Worm (Caenorhabditis elegans) whole organism, L3 larva: ENCODE measurements around the gene Y55F3AM.5.

Source experiments
- R02D3.7 ChIP-seq: fragments of 150-350 bp; optimal IDR thresholded peaks from 2 replicates; lab custom pipeline; 2014; ENCODE audit warnings: missing biosample characterization, missing genetic modification characterization
- ZK546.5 ChIP-seq: sonication (generic microtip); optimal IDR thresholded peaks from 2 replicates; lab custom pipeline; 2017; ENCODE audit warnings: missing biosample characterization, missing genetic modification characterization
- aly-2 ChIP-seq: fragments of 150-350 bp; optimal IDR thresholded peaks from 2 replicates; lab custom pipeline; 2014; ENCODE audit warnings: missing biosample characterization, missing genetic modification characterization
- ama-1 ChIP-seq: fragments of 150-350 bp; optimal IDR thresholded peaks from 2 replicates; lab custom pipeline; 2018
- ceh-16 ChIP-seq: sonication (generic microtip); optimal IDR thresholded peaks from 2 replicates; lab custom pipeline; 2017; ENCODE audit warnings: missing biosample characterization, missing genetic modification characterization
- ceh-28 ChIP-seq: fragments of 150-350 bp; optimal IDR thresholded peaks from 2 replicates; lab custom pipeline; 2014; ENCODE audit warnings: missing biosample characterization, missing genetic modification reagents, missing genetic modification characterization
- egl-27 ChIP-seq: sonication (generic microtip); optimal IDR thresholded peaks from 4 replicates; lab custom pipeline; 2017; ENCODE audit warnings: missing biosample characterization, missing genetic modification reagents, missing genetic modification characterization
- egl-5 ChIP-seq: fragments of 150-350 bp; optimal IDR thresholded peaks from 2 replicates; lab custom pipeline; 2017; ENCODE audit warnings: missing biosample characterization, missing genetic modification reagents, missing genetic modification characterization, inconsistent platforms
- elt-1 ChIP-seq: fragments of 150-350 bp; optimal IDR thresholded peaks from 2 replicates; lab custom pipeline; 2014; ENCODE audit warnings: missing biosample characterization, missing genetic modification characterization
- elt-3 ChIP-seq, 3 experiments: fragments of 150-350 bp in 1 of 3; sonication (generic microtip) in 2 of 3; optimal IDR thresholded peaks; 2 replicates in 2 of 3; 4 replicates in 1 of 3; lab custom pipeline; 2014 to 2017; ENCODE audit warnings: missing biosample characterization in 3 of 3, missing genetic modification characterization in 3 of 3
- eor-1 ChIP-seq, 2 experiments: fragments of 150-350 bp; optimal IDR thresholded peaks; 2 replicates each; lab custom pipeline; 2014 to 2018; ENCODE audit warnings: missing biosample characterization in 2 of 2, missing genetic modification characterization in 2 of 2
- fkh-10 ChIP-seq: sonication (generic microtip); optimal IDR thresholded peaks from 2 replicates; lab custom pipeline; 2017; ENCODE audit warnings: missing biosample characterization, missing genetic modification reagents, missing genetic modification characterization
- fkh-2 ChIP-seq: fragments of 150-350 bp; optimal IDR thresholded peaks from 2 replicates; lab custom pipeline; 2014; ENCODE audit warnings: missing biosample characterization, missing genetic modification reagents, missing genetic modification characterization
- fos-1 ChIP-seq: fragments of 150-350 bp; optimal IDR thresholded peaks from 2 replicates; lab custom pipeline; 2014; ENCODE audit warnings: missing biosample characterization, missing genetic modification characterization
- hmg-11 ChIP-seq: sonication (generic microtip); optimal IDR thresholded peaks from 2 replicates; lab custom pipeline; 2016; ENCODE audit warnings: missing genetic modification characterization, missing compliant biosample characterization
- lin-15B ChIP-seq: fragments of 150-350 bp; optimal IDR thresholded peaks from 2 replicates; lab custom pipeline; 2014; ENCODE audit warnings: missing biosample characterization, missing genetic modification characterization
- lin-39 ChIP-seq: fragments of 150-350 bp; optimal IDR thresholded peaks from 2 replicates; lab custom pipeline; 2018; ENCODE audit warnings: missing biosample characterization, missing genetic modification reagents, missing genetic modification characterization
- lsy-12 ChIP-seq: sonication (generic microtip); optimal IDR thresholded peaks from 2 replicates; lab custom pipeline; 2016; ENCODE audit warnings: mild to moderate bottlenecking, missing genetic modification characterization, missing compliant biosample characterization
- nfya-1 ChIP-seq: sonication (generic microtip); optimal IDR thresholded peaks from 2 replicates; lab custom pipeline; 2017; ENCODE audit warnings: missing genetic modification characterization, mild to moderate bottlenecking, missing compliant biosample characterization, antibody characterized with exemption, moderate library complexity; ENCODE audit not compliant: insufficient read depth
- nhr-12 ChIP-seq: fragments of 150-350 bp; optimal IDR thresholded peaks from 2 replicates; lab custom pipeline; 2014; ENCODE audit warnings: missing biosample characterization, missing genetic modification characterization
- nhr-23 ChIP-seq: fragments of 150-350 bp; optimal IDR thresholded peaks from 2 replicates; lab custom pipeline; 2014; ENCODE audit warnings: missing biosample characterization, missing genetic modification reagents, missing genetic modification characterization
- nhr-25 ChIP-seq: sonication (generic microtip); optimal IDR thresholded peaks from 2 replicates; lab custom pipeline; 2017; ENCODE audit warnings: missing biosample characterization, missing genetic modification characterization
- nhr-67 ChIP-seq: fragments of 150-350 bp; optimal IDR thresholded peaks from 2 replicates; lab custom pipeline; 2014; ENCODE audit warnings: missing biosample characterization, missing genetic modification characterization
- nhr-77 ChIP-seq: fragments of 150-350 bp; optimal IDR thresholded peaks from 2 replicates; lab custom pipeline; 2014; ENCODE audit warnings: missing biosample characterization, missing genetic modification characterization
- pha-4 ChIP-seq: fragments of 150-350 bp; optimal IDR thresholded peaks from 2 replicates; lab custom pipeline; 2014; ENCODE audit warnings: missing biosample characterization, missing genetic modification reagents, missing genetic modification characterization
- pqm-1 ChIP-seq: fragments of 150-350 bp; optimal IDR thresholded peaks from 2 replicates; lab custom pipeline; 2017; ENCODE audit warnings: missing biosample characterization, missing genetic modification characterization, inconsistent platforms
- sea-2 ChIP-seq: fragments of 150-350 bp; sonication (generic microtip); optimal IDR thresholded peaks from 4 replicates; lab custom pipeline; 2014; ENCODE audit warnings: missing biosample characterization, missing genetic modification reagents, missing genetic modification characterization
- skn-1 ChIP-seq: fragments of 150-350 bp; optimal IDR thresholded peaks from 2 replicates; lab custom pipeline; 2014; ENCODE audit warnings: missing biosample characterization, missing genetic modification characterization
- snpc-4 ChIP-seq: fragments of 150-350 bp; optimal IDR thresholded peaks from 2 replicates; lab custom pipeline; 2014; ENCODE audit warnings: missing biosample characterization, missing genetic modification characterization
- tbx-2 ChIP-seq: sonication (generic microtip); optimal IDR thresholded peaks from 2 replicates; lab custom pipeline; 2016; ENCODE audit warnings: mild to moderate bottlenecking, missing genetic modification characterization, missing compliant biosample characterization
- unc-39 ChIP-seq: sonication (generic microtip); optimal IDR thresholded peaks from 4 replicates; lab custom pipeline; 2017; ENCODE audit warnings: missing biosample characterization, missing genetic modification characterization
- unc-62 ChIP-seq: fragments of 150-350 bp; sonication (generic microtip); optimal IDR thresholded peaks from 4 replicates; lab custom pipeline; 2014; ENCODE audit warnings: missing biosample characterization, missing genetic modification reagents, missing genetic modification characterization
- zag-1 ChIP-seq: fragments of 150-350 bp; optimal IDR thresholded peaks from 2 replicates; lab custom pipeline; 2014; ENCODE audit warnings: missing biosample characterization, missing genetic modification characterization
- ztf-11 ChIP-seq: fragments of 150-350 bp; optimal IDR thresholded peaks from 2 replicates; lab custom pipeline; 2014; ENCODE audit warnings: missing biosample characterization, missing genetic modification characterization
- ztf-4 ChIP-seq: fragments of 150-350 bp; optimal IDR thresholded peaks from 2 replicates; lab custom pipeline; 2014; ENCODE audit warnings: missing biosample characterization, missing genetic modification characterization

Gene Y55F3AM.5

ce11 chrIV:999675-1000074, 661 bp downstream of the Y55F3AM.5 start:
- TF ChIP-seq ceh-28 (tag; lab: Kevin White, UChicago) (peak; percentile 99), sea-2 (GFP tag; lab: Kevin White, UChicago) (no peak)

- TF ChIP-seq ceh-28 (tag; lab: Kevin White, UChicago) (peak; percentile 97), lsy-12 (tag; lab: Kevin White, UChicago) (no peak), tbx-2 (tag; lab: Kevin White, UChicago) (no peak), lin-39 (no peak)
Measured at ce11 chrIV:1000441-1000840, 1.4 kb downstream of the Y55F3AM.5 start.

ce11 chrIV:1005761-1006160, 6.7 kb downstream of the Y55F3AM.5 start, which contains the start of gene immp-2:
TSS of gene immp-2 (minus strand) at chrIV:1005861.
- no peak for TF ChIP-seq fos-1 (tag; lab: Kevin White, UChicago)
- TF ChIP-seq fkh-2 (tag; lab: Kevin White, UChicago): no peak
- TF ChIP-seq aly-2 (tag; lab: Kevin White, UChicago): no peak
- no peak for TF ChIP-seq ztf-4 (tag; lab: Kevin White, UChicago)
- TF ChIP-seq nhr-67 (tag; lab: Kevin White, UChicago): no peak
- TF ChIP-seq hmg-11 (tag; lab: Kevin White, UChicago): no peak
- no peak for TF ChIP-seq nfya-1 (tag; lab: Kevin White, UChicago)
- no peak for TF ChIP-seq R02D3.7 (tag; lab: Kevin White, UChicago)

ce11 chrIV:1006662-1007061, 7.6 kb downstream of the Y55F3AM.5 start:
- TF ChIP-seq ama-1 (lab: Kevin White, UChicago) (no peak), ceh-28 (tag; lab: Kevin White, UChicago) (peak; percentile 90)

ce11 chrIV:1009546-1009945, 10.5 kb downstream of the Y55F3AM.5 start, which contains the start of gene Y55F3AM.9:
TSS of gene Y55F3AM.9 (minus strand) at chrIV:1009734.
- TF ChIP-seq elt-3 (tag; optimal IDR thresholded peaks at IDR 0.05; lab: Kevin White, UChicago) (no peak), egl-5 (tag; lab: Kevin White, UChicago) (peak; percentile 66), pha-4 (tag; lab: Kevin White, UChicago) (peak; percentile 48), snpc-4 (tag; lab: Kevin White, UChicago) (no peak), lin-15B (tag; lab: Kevin White, UChicago) (peak; percentile 58), ceh-28 (tag; lab: Kevin White, UChicago) (peak; percentile 47), nfya-1 (tag; lab: Kevin White, UChicago) (peak; percentile 42)

ce11 chrIV:1010212-1010611, 11.2 kb downstream of the Y55F3AM.5 start, which contains the start of gene atg-3:
TSS of gene atg-3 (plus strand) at chrIV:1010512.
- TF ChIP-seq elt-1 (tag; lab: Kevin White, UChicago) (no peak), unc-39 (tag; lab: Kevin White, UChicago) (no peak), ztf-11 (no peak), nhr-23 (tag; lab: Kevin White, UChicago) (no peak), tbx-2 (tag; lab: Kevin White, UChicago) (no peak), zag-1 (no peak), nhr-12 (tag; lab: Kevin White, UChicago) (no peak), skn-1 (no peak), fkh-10 (GFP tag; lab: Kevin White, UChicago) (no peak)

- no peak for TF ChIP-seq pqm-1 (tag; lab: Kevin White, UChicago)
- TF ChIP-seq nhr-67 (tag; lab: Kevin White, UChicago): no peak
- TF ChIP-seq ama-1 (lab: Kevin White, UChicago): no peak
- no peak for TF ChIP-seq elt-3 (tag; optimal IDR thresholded peaks at IDR 0.05; lab: Kevin White, UChicago)
Measured at ce11 chrIV:1011776-1012175, 12.8 kb downstream of the Y55F3AM.5 start.

- TF ChIP-seq lsy-12 (tag; lab: Kevin White, UChicago) (peak; percentile 63), ama-1 (lab: Kevin White, UChicago) (peak; percentile 94), elt-1 (tag; lab: Kevin White, UChicago) (no peak), snpc-4 (tag; lab: Kevin White, UChicago) (peak; percentile 70), fos-1 (tag; lab: Kevin White, UChicago) (no peak), zag-1 (no peak), ztf-11 (no peak), fkh-10 (GFP tag; lab: Kevin White, UChicago) (peak; percentile 35), nhr-25 (tag; lab: Kevin White, UChicago) (peak; percentile 71), ZK546.5 (no peak), eor-1 (tag; optimal IDR thresholded peaks at IDR 0.05; lab: Kevin White, UChicago) (no peak), ztf-4 (tag; lab: Kevin White, UChicago) (peak; percentile 56), egl-27 (tag; lab: Kevin White, UChicago) (no peak), fkh-2 (tag; lab: Kevin White, UChicago) (no peak), lin-39 (peak; percentile 95), nhr-77 (tag; lab: Kevin White, UChicago) (no peak), lin-15B (tag; lab: Kevin White, UChicago) (peak; percentile 93), unc-62 (GFP tag; lab: Kevin White, UChicago) (no peak), elt-3 (tag; optimal IDR thresholded peaks at IDR 0.05; lab: Kevin White, UChicago) (no peak), ceh-16 (no peak), nhr-67 (tag; lab: Kevin White, UChicago) (no peak), nfya-1 (tag; lab: Kevin White, UChicago) (peak; percentile 86), pqm-1 (tag; lab: Kevin White, UChicago) (peak; percentile 3)
Measured at ce11 chrIV:1012447-1012846, 13.4 kb downstream of the Y55F3AM.5 start, which contains the start of gene rbm-39. TSS of gene rbm-39 (plus strand) at chrIV:1012624.
